Fruit fly (Drosophila melanogaster) whole organism, adult: ENCODE results near the gene Spn28F.

Experiments
- CG11617 ChIP-seq: fragments of 200-800 bp; sonication (Bioruptor generic); optimal IDR thresholded peaks from 2 replicates; lab custom pipeline; 2017; ENCODE audit warnings: mild to moderate bottlenecking, missing biosample characterization, missing genetic modification reagents, missing genetic modification characterization
- CG12768 ChIP-seq: fragments of 200-800 bp; sonication (Bioruptor generic); optimal IDR thresholded peaks from 2 replicates; lab custom pipeline; 2017; ENCODE audit warnings: missing biosample characterization, missing genetic modification characterization, mild to moderate bottlenecking, moderate library complexity, missing genetic modification reagents
- CG14711 ChIP-seq: fragments of 200-800 bp; sonication (Bioruptor generic); optimal IDR thresholded peaks from 2 replicates; lab custom pipeline; 2018; ENCODE audit warnings: missing biosample characterization, mild to moderate bottlenecking, missing genetic modification characterization, moderate library complexity
- CG33017 ChIP-seq: fragments of 200-800 bp; sonication (Bioruptor generic); optimal IDR thresholded peaks from 2 replicates; lab custom pipeline; 2018; ENCODE audit warnings: missing biosample characterization, mild to moderate bottlenecking, missing genetic modification characterization, moderate library complexity
- CG7045 ChIP-seq: fragments of 200-800 bp; sonication (Bioruptor generic); optimal IDR thresholded peaks from 2 replicates; lab custom pipeline; 2017; ENCODE audit warnings: missing biosample characterization, mild to moderate bottlenecking, missing genetic modification characterization
- CG7101 ChIP-seq: fragments of 200-800 bp; sonication (Bioruptor generic); optimal IDR thresholded peaks from 2 replicates; lab custom pipeline; 2018; ENCODE audit warnings: missing biosample characterization, mild to moderate bottlenecking, missing genetic modification characterization, moderate library complexity
- Clk ChIP-seq: fragments of 200-800 bp; sonication (Bioruptor generic); optimal IDR thresholded peaks from 2 replicates; lab custom pipeline; 2017; ENCODE audit warnings: missing biosample characterization, missing genetic modification characterization
- Crg-1 ChIP-seq: fragments of 200-800 bp; sonication (Bioruptor generic); optimal IDR thresholded peaks from 2 replicates; lab custom pipeline; 2016; ENCODE audit warnings: missing biosample characterization, missing genetic modification characterization
- Hr96 ChIP-seq: fragments of 200-800 bp; sonication (Bioruptor generic); optimal IDR thresholded peaks from 2 replicates; lab custom pipeline; 2016; ENCODE audit warnings: missing biosample characterization, missing genetic modification characterization
- bab1 ChIP-seq: fragments of 200-800 bp; sonication (Bioruptor generic); optimal IDR thresholded peaks from 3 replicates; lab custom pipeline; 2019; ENCODE audit warnings: missing biosample characterization, mild to moderate bottlenecking, missing genetic modification characterization, moderate library complexity
- cic ChIP-seq: fragments of 200-800 bp; sonication (Bioruptor generic); optimal IDR thresholded peaks from 2 replicates; lab custom pipeline; 2017; ENCODE audit warnings: missing biosample characterization, mild to moderate bottlenecking, missing genetic modification characterization, moderate library complexity
- kay ChIP-seq: fragments of 200-800 bp; sonication (Bioruptor generic); peaks from one replicate; lab custom pipeline; 2016; ENCODE audit warnings: missing biosample characterization, missing genetic modification characterization, borderline replicate concordance
- ovo ChIP-seq: fragments of 200-800 bp; sonication (Bioruptor generic); optimal IDR thresholded peaks from 2 replicates; lab custom pipeline; 2016; ENCODE audit warnings: missing biosample characterization, missing genetic modification characterization
- tj ChIP-seq: fragments of 200-800 bp; sonication (Bioruptor generic); optimal IDR thresholded peaks from 3 replicates; lab custom pipeline; 2017; ENCODE audit warnings: missing biosample characterization, mild to moderate bottlenecking, missing genetic modification characterization, moderate library complexity

- TF ChIP-seq CG14711 (tag; lab: Kevin White, UChicago), result no peak
- no peak for TF ChIP-seq Crg-1 (GFP tag; lab: Kevin White, UChicago)
- TF ChIP-seq bab1 (GFP tag; lab: Kevin White, UChicago), result no peak
- no peak for TF ChIP-seq Clk (GFP tag; lab: Kevin White, UChicago)
- no peak for TF ChIP-seq kay (GFP tag; lab: Kevin White, UChicago)
- no peak for TF ChIP-seq CG11617
- TF ChIP-seq ovo, result no peak
- no peak for TF ChIP-seq tj (GFP tag; lab: Kevin White, UChicago)
- TF ChIP-seq Hr96 (GFP tag; lab: Kevin White, UChicago), result no peak
- TF ChIP-seq CG33017 (tag; lab: Kevin White, UChicago), result peak; percentile 62
- no peak for TF ChIP-seq CG12768 (GFP tag; lab: Kevin White, UChicago)
- no peak for TF ChIP-seq cic (GFP tag; lab: Kevin White, UChicago)
- TF ChIP-seq CG7045 (GFP tag; lab: Kevin White, UChicago), result no peak
- TF ChIP-seq CG7101, result no peak
These were observed 37.9 kb downstream of the Spn28F start for dm6 chr2L:8203748-8204147.
